Fruit fly (Drosophila melanogaster) S2 (cell line): ENCODE measurements around the gene PIG-K.

Source experiments
- CG8478 ChIP-seq: fragments of >200 bp; optimal IDR thresholded peaks from 2 replicates; lab custom pipeline; 2018
- CTCF ChIP-seq, 2 experiments: fragments of >200 bp; optimal IDR thresholded peaks; 2 replicates each; lab custom pipeline; 2018

DNA sequence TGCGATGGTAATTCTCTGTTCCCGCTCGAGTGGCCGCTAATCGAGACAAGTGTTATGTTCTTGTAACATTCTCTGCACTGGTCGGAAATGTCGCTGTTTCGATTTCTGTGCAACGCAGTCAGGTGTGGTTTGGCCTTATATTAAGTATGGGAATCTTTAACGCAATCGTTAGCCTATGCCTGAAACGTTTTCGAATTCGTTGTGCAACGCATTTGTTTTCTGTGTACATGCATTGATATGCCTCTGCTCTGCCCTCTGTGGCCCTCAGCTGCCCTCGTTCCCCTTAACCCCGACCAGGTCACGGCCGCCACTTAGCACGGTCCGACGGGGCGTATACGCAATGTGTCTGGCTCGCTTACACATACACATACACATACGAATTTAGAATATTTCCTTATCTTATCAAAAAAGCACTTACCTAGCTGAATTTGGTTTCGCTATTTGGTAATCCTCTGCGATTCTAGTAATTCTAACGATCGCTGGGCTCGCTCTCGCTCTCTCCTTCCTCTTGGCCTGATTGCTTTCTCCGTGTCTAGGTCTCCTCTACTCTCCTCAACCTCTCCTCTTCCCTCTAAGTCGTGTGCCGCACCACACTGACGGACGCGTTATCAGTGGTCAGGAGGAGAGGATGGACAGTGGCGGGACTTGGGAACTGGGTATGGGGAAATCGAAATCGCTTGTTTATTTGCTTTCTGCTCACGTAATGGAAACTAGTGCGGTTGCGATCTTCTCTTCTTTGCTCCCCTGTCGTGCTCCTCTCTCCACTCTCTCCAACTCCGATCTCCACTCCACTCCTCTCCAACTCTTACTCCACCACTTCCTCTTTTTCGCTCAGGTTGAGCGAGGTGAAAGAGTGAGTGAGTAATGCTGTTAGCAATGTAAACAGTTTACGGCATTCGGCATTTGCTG, 39.9 kb upstream of the PIG-K start:
- TF ChIP-seq CG8478 (lab: Kevin White, UChicago) (no peak), CTCF (optimal IDR thresholded peaks at IDR 0.05; lab: Kevin White, UChicago) (no peak)
